Fruit fly (Drosophila melanogaster): Measurements from ENCODE around the gene CG42713.

Gene CG42713

DNA sequence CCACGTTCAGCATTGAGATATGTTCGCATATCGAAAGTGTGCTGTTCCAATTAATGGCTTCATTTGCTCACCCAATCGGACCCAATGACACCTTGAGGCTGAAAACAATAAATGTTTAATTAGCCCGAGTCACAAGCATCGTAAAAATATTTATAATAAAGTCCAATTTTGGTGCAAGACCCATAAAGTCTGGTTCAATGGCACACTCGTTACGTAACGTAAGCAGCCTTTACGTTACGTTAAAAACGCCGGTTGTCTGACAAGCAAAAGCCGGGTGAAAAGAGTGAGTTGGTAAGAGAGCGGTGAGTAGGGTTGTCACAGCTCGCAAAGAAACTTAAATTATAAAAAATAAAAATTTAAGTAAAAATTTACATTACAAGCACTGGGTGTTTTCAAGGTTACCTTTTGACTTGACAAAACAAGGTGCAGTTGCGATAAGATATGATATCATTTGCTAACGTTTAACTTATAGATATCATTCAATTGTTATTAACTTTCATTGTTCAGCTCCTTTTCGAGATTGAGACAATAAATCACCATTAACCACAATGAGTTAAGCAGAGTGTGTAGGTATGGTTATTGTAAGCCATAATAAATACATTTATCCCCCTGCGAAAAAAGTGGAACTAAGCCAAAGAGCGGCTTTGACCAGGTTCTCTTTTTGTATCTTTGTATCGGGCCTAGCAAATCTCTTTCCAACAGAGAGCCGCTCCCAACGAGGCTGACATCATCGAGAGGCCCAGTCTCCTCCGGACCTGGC, 6.9 kb downstream of the CG42713 start (continued):
- peak; percentile 41; the same call in 1 of the 2 replicates for TF ChIP-seq lmd (GFP tag; IDR thresholded peaks at IDR 0.05)
- TF ChIP-seq Mad (GFP tag; optimal IDR thresholded peaks at IDR 0.05): no peak
- peak; percentile 34 for TF ChIP-seq tio (GFP tag; optimal IDR thresholded peaks at IDR 0.05)
- no peak for TF ChIP-seq jing (GFP tag; optimal IDR thresholded peaks at IDR 0.05)
- no peak for TF ChIP-seq mld (GFP tag; IDR thresholded peaks at IDR 0.05; ENCODE audit: partially characterized antibody)
- TF ChIP-seq Blimp-1 (GFP tag; optimal IDR thresholded peaks at IDR 0.05): peak; percentile 37
- no peak for TF ChIP-seq ara (GFP tag; IDR thresholded peaks at IDR 0.05)
- TF ChIP-seq CG12236 (GFP tag; optimal IDR thresholded peaks at IDR 0.05): no peak
- TF ChIP-seq zfh2 (GFP tag; optimal IDR thresholded peaks at IDR 0.05): peak; percentile 33
- no peak for TF ChIP-seq so (GFP tag; IDR thresholded peaks at IDR 0.05)
- no peak for TF ChIP-seq Sry-β (GFP tag; optimal IDR thresholded peaks at IDR 0.05)
- no peak for TF ChIP-seq hbn (GFP tag; IDR thresholded peaks at IDR 0.05; ENCODE audit: partially characterized antibody)
- TF ChIP-seq CG3407 (GFP tag; optimal IDR thresholded peaks at IDR 0.05): no peak
- TF ChIP-seq yki (optimal IDR thresholded peaks at IDR 0.05): no peak
- TF ChIP-seq lab (GFP tag; optimal IDR thresholded peaks at IDR 0.05): peak; percentile 64
- peak; percentile 55 for TF ChIP-seq Hmr (GFP tag; optimal IDR thresholded peaks at IDR 0.05)
- TF ChIP-seq CG17802 (tag; optimal IDR thresholded peaks at IDR 0.05): no peak
- no peak for TF ChIP-seq z (GFP tag; IDR thresholded peaks at IDR 0.05)
- no peak for TF ChIP-seq CG4820 (GFP tag; optimal IDR thresholded peaks at IDR 0.05)
- peak in 1 of 2 experiments; percentile 75 for TF ChIP-seq Hr51 (GFP tag; optimal IDR thresholded peaks at IDR 0.05)
- no peak for TF ChIP-seq bigmax (GFP tag; optimal IDR thresholded peaks at IDR 0.05)
- no peak for TF ChIP-seq CG16779 (GFP tag; IDR thresholded peaks at IDR 0.05)
- TF ChIP-seq C15 (GFP tag; IDR thresholded peaks at IDR 0.05): no peak
- no peak for TF ChIP-seq fd64A (GFP tag; optimal IDR thresholded peaks at IDR 0.05)
- TF ChIP-seq cwo (GFP tag; optimal IDR thresholded peaks at IDR 0.05): peak; percentile 33
- TF ChIP-seq CG9609 (GFP tag; optimal IDR thresholded peaks at IDR 0.05): peak; percentile 7
- no peak for TF ChIP-seq CG10654 (GFP tag; optimal IDR thresholded peaks at IDR 0.05)
- peak; percentile 63 for TF ChIP-seq unpg (GFP tag; optimal IDR thresholded peaks at IDR 0.05)
- peak; percentile 72 for TF ChIP-seq dmrt99B (tag; optimal IDR thresholded peaks at IDR 0.05)
- TF ChIP-seq CG33213 (GFP tag; optimal IDR thresholded peaks at IDR 0.05): no peak
- peak; percentile 33 for TF ChIP-seq ind (GFP tag; optimal IDR thresholded peaks at IDR 0.05)
- TF ChIP-seq CG4707 (GFP tag; optimal IDR thresholded peaks at IDR 0.05): no peak
- TF ChIP-seq CG7786 (GFP tag; optimal IDR thresholded peaks at IDR 0.05): peak; percentile 21
- no peak for TF ChIP-seq CG16813 (GFP tag; IDR thresholded peaks at IDR 0.05; ENCODE audit: partially characterized antibody)
- peak; percentile 2 for TF ChIP-seq Nf-YB (GFP tag; optimal IDR thresholded peaks at IDR 0.05)
- no peak for TF ChIP-seq CG10366 (GFP tag; IDR thresholded peaks at IDR 0.05)
- no peak for TF ChIP-seq ken (GFP tag; IDR thresholded peaks at IDR 0.05)
- no peak for TF ChIP-seq Neu2 (GFP tag; optimal IDR thresholded peaks at IDR 0.05; ENCODE audit: borderline replicate concordance)
- TF ChIP-seq Scr (GFP tag; IDR thresholded peaks at IDR 0.05; ENCODE audit: partially characterized antibody): no peak
- no peak for TF ChIP-seq CG8388 (GFP tag; optimal IDR thresholded peaks at IDR 0.05)
- no peak for TF ChIP-seq ab (GFP tag; optimal IDR thresholded peaks at IDR 0.05)
- peak; percentile 42 for TF ChIP-seq sug (tag; optimal IDR thresholded peaks at IDR 0.05)
- TF ChIP-seq CG12744 (GFP tag; optimal IDR thresholded peaks at IDR 0.05): no peak
- no peak for TF ChIP-seq CG4730 (GFP tag; IDR thresholded peaks at IDR 0.05)
- no peak for TF ChIP-seq NK7.1 (GFP tag; optimal IDR thresholded peaks at IDR 0.05)
- TF ChIP-seq CG30403 (GFP tag; optimal IDR thresholded peaks at IDR 0.05): peak; percentile 58
- TF ChIP-seq CG30020 (tag; optimal IDR thresholded peaks at IDR 0.05): no peak
- no peak for TF ChIP-seq CG15696 (tag; optimal IDR thresholded peaks at IDR 0.05)
- peak; percentile 51 for TF ChIP-seq PHDP (tag; optimal IDR thresholded peaks at IDR 0.05)

All from whole organism, embryonic.